Worm (Caenorhabditis elegans): ENCODE data around the gene metl-5.
A peak's percentile ranks its signal among the peaks of the same experiment; 100 is the strongest.

Gene metl-5

DNA sequence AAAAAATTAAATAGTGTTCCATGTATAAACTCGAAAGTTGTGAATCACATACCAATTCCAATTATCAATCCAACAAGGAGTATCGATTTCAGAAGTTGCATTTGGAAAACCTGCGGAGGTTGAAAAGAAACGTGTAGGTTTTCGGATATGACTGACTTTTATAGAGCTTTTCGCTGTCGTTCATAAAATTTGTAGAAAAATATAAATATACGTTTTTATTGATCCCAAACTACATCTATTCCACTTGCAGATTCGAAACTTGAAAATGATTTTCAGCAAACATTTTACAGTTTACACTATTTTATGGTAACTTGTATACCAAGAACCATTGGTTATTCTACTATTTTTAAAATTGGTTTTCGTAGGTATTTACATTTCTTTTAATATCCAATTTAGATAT, 39.4 kb downstream of the metl-5 start, which contains the start of gene clec-156:
clec-156 (minus strand) TSS at position 101 of the 400 bp plus-strand sequence.
- no peak for TF ChIP-seq daf-19 (GFP tag; conservative IDR thresholded peaks at IDR 0.05)
- peak in 1 of 2 experiments; percentile 51 for TF ChIP-seq unc-62 (GFP tag; optimal IDR thresholded peaks at IDR 0.05 in 1 of 2)
- TF ChIP-seq unc-62 (tag; optimal IDR thresholded peaks at IDR 0.05), result no peak
- no peak for TF ChIP-seq dmd-6 (GFP tag; IDR thresholded peaks at IDR 0.05)

- TF ChIP-seq nhr-41 (GFP tag; IDR thresholded peaks at IDR 0.05) (no peak), unc-62 (GFP tag; optimal IDR thresholded peaks at IDR 0.05 in 1 of 2) (peak in 1 of 2 experiments; percentile 63), unc-62 (tag; optimal IDR thresholded peaks at IDR 0.05) (no peak), set-16 (GFP tag; IDR thresholded peaks at IDR 0.05) (no peak), snpc-1.2 (GFP tag; IDR thresholded peaks at IDR 0.05) (no peak), hmg-1.1 (GFP tag; IDR thresholded peaks at IDR 0.05) (no peak)
Measured at ce11 chrIII:4844327-4844726, 41.5 kb downstream of the metl-5 start, which contains the start of the genes clec-157 and fkh-5. Gene clec-157 (minus strand): TSS chrIII:4844427. Gene fkh-5 (plus strand): TSS chrIII:4844662.

DNA sequence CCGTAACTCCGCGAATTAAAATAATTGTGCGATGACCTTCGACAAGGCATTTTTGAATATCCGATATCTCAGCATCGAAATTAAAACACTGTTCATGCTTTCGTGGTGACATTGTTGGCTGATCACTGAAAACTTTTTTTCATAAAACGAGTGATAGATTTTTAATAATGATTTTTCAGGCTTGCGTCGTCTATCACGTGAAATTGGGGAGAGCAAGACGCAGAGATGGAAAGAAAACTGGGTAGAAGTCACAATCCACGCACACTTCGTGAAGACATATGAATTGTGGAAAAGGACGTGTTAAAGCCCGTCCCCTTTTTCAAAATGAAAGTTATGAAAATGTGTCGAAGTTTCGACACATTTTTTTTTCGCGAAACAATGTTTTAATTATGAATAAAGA, 46.9 kb downstream of the metl-5 start, which contains the start of gene nonu-1:
nonu-1 (minus strand) TSS at position 169 of the 400 bp plus-strand sequence.
- TF ChIP-seq hlh-30 (tag; optimal IDR thresholded peaks at IDR 0.05; ENCODE audit: insufficient read depth) (peak; percentile 86), dmd-9 (GFP tag; IDR thresholded peaks at IDR 0.05) (no peak), spr-1 (tag; optimal IDR thresholded peaks at IDR 0.05) (no peak), dmd-6 (GFP tag; IDR thresholded peaks at IDR 0.05) (peak; percentile 11; the same call in 1 of the 2 replicates), cey-2 (tag; optimal IDR thresholded peaks at IDR 0.05; ENCODE audit: borderline replicate concordance, insufficient read depth) (no peak), aha-1 (tag) (peak; percentile 64)

DNA sequence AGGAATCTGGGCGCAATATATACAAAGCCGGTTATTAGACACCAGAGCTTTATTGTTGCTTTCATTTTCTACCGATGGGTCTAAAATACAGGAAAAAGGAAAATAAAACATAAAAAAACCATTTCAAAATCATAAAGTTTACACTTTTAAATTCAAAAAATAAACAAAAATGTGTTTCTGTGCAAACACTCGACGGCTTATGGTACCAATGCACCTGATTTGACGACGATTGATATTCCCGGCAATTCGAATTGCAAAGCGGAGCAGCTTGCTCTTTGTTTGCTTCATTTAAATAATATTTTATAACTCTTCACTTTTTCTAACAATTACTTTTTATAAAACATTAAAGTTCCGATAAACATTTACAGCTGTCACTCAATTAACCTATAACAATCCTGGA, 47.3 kb downstream of the metl-5 start, which contains the start of gene F26A1.1:
F26A1.1 (plus strand) TSS at position 369 of the 400 bp plus-strand sequence.
- TF ChIP-seq nhr-41 (GFP tag; IDR thresholded peaks at IDR 0.05) (no peak), nhr-76 (tag; optimal IDR thresholded peaks at IDR 0.05) (no peak), mes-2 (tag; optimal IDR thresholded peaks at IDR 0.05; ENCODE audit: poor library complexity, severe bottlenecking) (peak; percentile 50), lir-3 (tag; optimal IDR thresholded peaks at IDR 0.05) (no peak), dpl-1 (GFP tag; optimal IDR thresholded peaks at IDR 0.05) (peak; percentile 70), lin-13 (GFP tag; optimal IDR thresholded peaks at IDR 0.05) (no peak), lsy-2 (tag; optimal IDR thresholded peaks at IDR 0.05) (peak in 1 of 2 experiments; percentile 63), nhr-48 (tag; optimal IDR thresholded peaks at IDR 0.05) (no peak), ceh-62 (tag; optimal IDR thresholded peaks at IDR 0.05) (no peak), egl-43 (GFP tag; IDR thresholded peaks at IDR 0.05) (no peak), dmd-9 (GFP tag; IDR thresholded peaks at IDR 0.05) (no peak), daf-16 (GFP tag; optimal IDR thresholded peaks at IDR 0.05) (no peak), daf-16 (tag; optimal IDR thresholded peaks at IDR 0.05) (peak; percentile 6), egl-27 (tag; optimal IDR thresholded peaks at IDR 0.05) (no peak), hlh-11 (tag; optimal IDR thresholded peaks at IDR 0.05) (no peak), ceh-44 (GFP tag; IDR thresholded peaks at IDR 0.05) (no peak), mxl-3 (GFP tag; optimal IDR thresholded peaks at IDR 0.05) (no peak), mep-1 (tag; optimal IDR thresholded peaks at IDR 0.05) (no peak), nhr-111 (GFP tag; optimal IDR thresholded peaks at IDR 0.05) (no peak), skn-1 (tag; optimal IDR thresholded peaks at IDR 0.05) (no peak), duxl-1 (tag; optimal IDR thresholded peaks at IDR 0.05; ENCODE audit: poor library complexity) (no peak), nhr-25 (tag; optimal IDR thresholded peaks at IDR 0.05; ENCODE audit: borderline replicate concordance, insufficient read depth) (no peak), nhr-42 (GFP tag; IDR thresholded peaks at IDR 0.05) (no peak), nhr-10 (tag; optimal IDR thresholded peaks at IDR 0.05) (no peak)
